Fruit fly (Drosophila melanogaster) whole organism, embryonic: ENCODE data around the gene CG14273.

ENCODE experiments used
- CG16779 ChIP-seq: fragments of 200-800 bp; sonication (Bioruptor generic); IDR thresholded peaks from 2 replicates; pipeline ENCODE4 v1.3.6; 2022; ENCODE audit warnings: missing biosample characterization, missing genetic modification characterization
- CG31441 ChIP-seq: fragments of 200-800 bp; sonication (Bioruptor generic); IDR thresholded peaks from 2 replicates; pipeline ENCODE4 v1.3.6; 2022; ENCODE audit warnings: missing biosample characterization, missing genetic modification characterization
- CG7372 ChIP-seq: fragments of 200-800 bp; sonication (Bioruptor generic); IDR thresholded peaks from 2 replicates; pipeline ENCODE4 v1.3.6; 2022; ENCODE audit warnings: missing biosample characterization, missing genetic modification characterization
- CG8281 ChIP-seq: fragments of 200-800 bp; sonication (Bioruptor generic); optimal IDR thresholded peaks from 2 replicates; lab custom pipeline; 2018; ENCODE audit warnings: missing biosample characterization, mild to moderate bottlenecking, missing genetic modification characterization, moderate library complexity
- HLH3B ChIP-seq: fragments of 200-800 bp; sonication (Bioruptor generic); IDR thresholded peaks from 2 replicates; pipeline ENCODE4 v1.3.6; 2022; ENCODE audit warnings: missing biosample characterization, missing genetic modification characterization
- Hr39 ChIP-seq: fragments of >200 bp; optimal IDR thresholded peaks from 2 replicates; lab custom pipeline; 2017
- Ptx1 ChIP-seq: fragments of 200-800 bp; sonication (Bioruptor generic); IDR thresholded peaks from 2 replicates; pipeline ENCODE4 v1.3.6; 2022; ENCODE audit warnings: missing biosample characterization, missing genetic modification characterization
- Ssrp ChIP-seq: fragments of 200-800 bp; sonication (Bioruptor generic); optimal IDR thresholded peaks from 2 replicates; lab custom pipeline; 2018; ENCODE audit warnings: missing biosample characterization, mild to moderate bottlenecking, missing genetic modification characterization, moderate library complexity
- h ChIP-seq: fragments of >200 bp; optimal IDR thresholded peaks from 2 replicates; lab custom pipeline; 2017
- so ChIP-seq: fragments of 200-800 bp; sonication (Bioruptor generic); IDR thresholded peaks from 3 replicates; pipeline ENCODE4 v1.3.6; 2022; ENCODE audit warnings: missing biosample characterization, missing genetic modification characterization
- sug ChIP-seq: fragments of 200-800 bp; optimal IDR thresholded peaks from 2 replicates; lab custom pipeline; 2019; ENCODE audit warnings: missing biosample characterization, mild to moderate bottlenecking, missing genetic modification characterization, moderate library complexity
- zf30C ChIP-seq: fragments of 200-800 bp; sonication (Bioruptor generic); optimal IDR thresholded peaks from 3 replicates; lab custom pipeline; 2018; ENCODE audit warnings: missing biosample characterization, mild to moderate bottlenecking, missing genetic modification characterization
- zfh1 ChIP-seq: fragments of 200-800 bp; sonication (Bioruptor generic); IDR thresholded peaks from 3 replicates; pipeline ENCODE4 v1.3.6; 2022; ENCODE audit warnings: missing biosample characterization, missing genetic modification characterization

dm6 chr2L:8361204-8361952 lies 18.9 kb downstream of the CG14273 start:
- TF ChIP-seq so (no peak), sug (tag; lab: Kevin White, UChicago) (no peak), CG7372 (GFP tag; lab: Robert Waterston, UW) (no peak), h (lab: Kevin White, UChicago) (no peak), Ptx1 (GFP tag; lab: Robert Waterston, UW) (no peak), Hr39 (no peak), Ssrp (tag; lab: Kevin White, UChicago) (peak; percentile 17), zfh1 (no peak), CG16779 (no peak), zf30C (no peak), CG8281 (no peak), HLH3B (no peak), CG31441 (GFP tag; lab: Robert Waterston, UW) (0 out of 2 replicates have a peak, but pooled peaks have one; percentile 20)
